Worm (Caenorhabditis elegans): Measurements from ENCODE around the gene H35B03.1.
A peak's percentile ranks its signal among the peaks of the same experiment; 100 is the strongest.

H35B03.1 gene

ce11 chrIV:5764392-5764791, 39.0 kb downstream of the H35B03.1 start (continued):
- TF ChIP-seq sma-9 (GFP tag; optimal IDR thresholded peaks at IDR 0.05) (peak; percentile 98), sma-9 (tag; optimal IDR thresholded peaks at IDR 0.05) (no peak), nhr-12 (tag; optimal IDR thresholded peaks at IDR 0.05) (no peak), skn-1 (tag; optimal IDR thresholded peaks at IDR 0.05) (no peak), ceh-82 (tag; optimal IDR thresholded peaks at IDR 0.05) (no peak)

DNA sequence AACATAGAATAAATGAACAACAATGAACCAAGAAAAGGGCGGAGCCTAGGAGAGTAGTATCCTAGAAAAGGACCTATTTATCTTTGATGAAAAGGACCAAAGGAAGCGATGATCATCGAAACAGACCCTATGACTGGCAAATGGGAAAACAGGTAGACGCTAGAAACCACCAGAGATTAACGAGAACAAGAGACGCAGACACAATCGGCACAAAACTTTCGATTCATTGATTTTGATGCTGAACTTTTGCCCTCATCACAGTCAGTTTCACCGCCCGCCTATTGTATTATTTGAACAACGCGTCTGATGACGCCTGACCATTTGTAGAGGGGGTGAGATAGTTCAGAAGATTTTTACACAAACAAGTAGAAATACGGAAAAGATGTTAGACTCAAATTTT, 40.3 kb downstream of the H35B03.1 start:
- TF ChIP-seq alr-1 (tag; optimal IDR thresholded peaks at IDR 0.05), result no peak
- peak; percentile 52 for TF ChIP-seq fos-1 (tag; optimal IDR thresholded peaks at IDR 0.05)
- peak; percentile 93 for TF ChIP-seq blmp-1 (tag; optimal IDR thresholded peaks at IDR 0.05; ENCODE audit: insufficient read depth)
- TF ChIP-seq nhr-23 (tag; optimal IDR thresholded peaks at IDR 0.05), result no peak
- TF ChIP-seq R02D3.7 (tag; optimal IDR thresholded peaks at IDR 0.05), result no peak
- TF ChIP-seq F13H6.1 (tag; optimal IDR thresholded peaks at IDR 0.05), result peak; percentile 1
- no peak for TF ChIP-seq lin-39 (tag; optimal IDR thresholded peaks at IDR 0.05)
- TF ChIP-seq ceh-16 (tag; optimal IDR thresholded peaks at IDR 0.05), result peak; percentile 3
- TF ChIP-seq crh-2 (tag; optimal IDR thresholded peaks at IDR 0.05), result peak; percentile 53
- TF ChIP-seq lin-13 (GFP tag; optimal IDR thresholded peaks at IDR 0.05), result no peak
- peak; percentile 18 for TF ChIP-seq gmeb-1 (tag; optimal IDR thresholded peaks at IDR 0.05)
- peak; percentile 17 for TF ChIP-seq egl-27 (tag; optimal IDR thresholded peaks at IDR 0.05)
- TF ChIP-seq sma-3 (GFP tag; optimal IDR thresholded peaks at IDR 0.05), result peak; percentile 25
- peak; percentile 78 for TF ChIP-seq sma-9 (GFP tag; optimal IDR thresholded peaks at IDR 0.05)
- TF ChIP-seq sma-9 (tag; optimal IDR thresholded peaks at IDR 0.05), result no peak
- TF ChIP-seq nhr-25 (tag; optimal IDR thresholded peaks at IDR 0.05), result peak; percentile 45
- TF ChIP-seq nhr-129 (tag; optimal IDR thresholded peaks at IDR 0.05), result peak; percentile 48
- no peak for TF ChIP-seq unc-62 (GFP tag; optimal IDR thresholded peaks at IDR 0.05)
- peak; percentile 36 for TF ChIP-seq nhr-21 (tag; optimal IDR thresholded peaks at IDR 0.05)

ce11 chrIV:5766804-5767203, 41.4 kb downstream of the H35B03.1 start:
- TF ChIP-seq nhr-21 (tag; optimal IDR thresholded peaks at IDR 0.05), result no peak
- TF ChIP-seq unc-55 (GFP tag; optimal IDR thresholded peaks at IDR 0.05), result no peak
- TF ChIP-seq ama-1 (optimal IDR thresholded peaks at IDR 0.05), result no peak
- TF ChIP-seq nhr-6 (tag; optimal IDR thresholded peaks at IDR 0.05), result no peak
- no peak for TF ChIP-seq ztf-1 (GFP tag; conservative IDR thresholded peaks at IDR 0.05)
- TF ChIP-seq snpc-4 (tag; optimal IDR thresholded peaks at IDR 0.05), result no peak
- TF ChIP-seq gmeb-1 (tag; optimal IDR thresholded peaks at IDR 0.05), result no peak
- TF ChIP-seq egl-27 (tag; optimal IDR thresholded peaks at IDR 0.05), result no peak
- no peak for TF ChIP-seq unc-62 (GFP tag; optimal IDR thresholded peaks at IDR 0.05)
- TF ChIP-seq zag-1 (tag; optimal IDR thresholded peaks at IDR 0.05), result no peak
- no peak for TF ChIP-seq mbf-1 (tag; optimal IDR thresholded peaks at IDR 0.05)
- TF ChIP-seq elt-1 (tag; optimal IDR thresholded peaks at IDR 0.05), result no peak
- no peak for TF ChIP-seq lin-11 (tag; optimal IDR thresholded peaks at IDR 0.05)
- no peak for TF ChIP-seq alr-1 (tag; optimal IDR thresholded peaks at IDR 0.05)
- TF ChIP-seq ztf-4 (tag; optimal IDR thresholded peaks at IDR 0.05), result no peak
- no peak for TF ChIP-seq aly-2 (tag; optimal IDR thresholded peaks at IDR 0.05)
- no peak for TF ChIP-seq nhr-77 (tag; optimal IDR thresholded peaks at IDR 0.05)

ce11 chrIV:5778342-5778741, 52.9 kb downstream of the H35B03.1 start:
- TF ChIP-seq egl-27 (tag; optimal IDR thresholded peaks at IDR 0.05) (peak; percentile 55), unc-55 (GFP tag; optimal IDR thresholded peaks at IDR 0.05) (no peak), R02D3.7 (tag; optimal IDR thresholded peaks at IDR 0.05) (no peak), ZK546.5 (tag; optimal IDR thresholded peaks at IDR 0.05) (no peak), dmd-4 (tag; optimal IDR thresholded peaks at IDR 0.05) (no peak), ztf-4 (tag; optimal IDR thresholded peaks at IDR 0.05) (no peak), lin-13 (GFP tag; optimal IDR thresholded peaks at IDR 0.05) (no peak), unc-39 (tag; optimal IDR thresholded peaks at IDR 0.05) (no peak), mab-5 (tag; optimal IDR thresholded peaks at IDR 0.05) (no peak), nhr-77 (tag; optimal IDR thresholded peaks at IDR 0.05) (no peak), gmeb-1 (tag; optimal IDR thresholded peaks at IDR 0.05) (peak; percentile 64), nhr-25 (tag; optimal IDR thresholded peaks at IDR 0.05) (peak; percentile 19), fos-1 (tag; optimal IDR thresholded peaks at IDR 0.05) (peak; percentile 6), nhr-12 (tag; optimal IDR thresholded peaks at IDR 0.05) (no peak), lin-39 (tag; optimal IDR thresholded peaks at IDR 0.05) (no peak), Y55F3AM.14 (GFP tag; optimal IDR thresholded peaks at IDR 0.05) (no peak), mbf-1 (tag; optimal IDR thresholded peaks at IDR 0.05) (no peak), ztf-11 (tag; optimal IDR thresholded peaks at IDR 0.05) (no peak), C34F6.9 (tag; optimal IDR thresholded peaks at IDR 0.05) (no peak), nhr-129 (tag; optimal IDR thresholded peaks at IDR 0.05) (peak; percentile 55), F13H6.1 (tag; optimal IDR thresholded peaks at IDR 0.05) (peak; percentile 57), sma-9 (GFP tag; optimal IDR thresholded peaks at IDR 0.05) (peak; percentile 55), sma-9 (tag; optimal IDR thresholded peaks at IDR 0.05) (no peak), snpc-4 (tag; optimal IDR thresholded peaks at IDR 0.05) (no peak), unc-62 (GFP tag; optimal IDR thresholded peaks at IDR 0.05) (no peak), nhr-10 (tag; optimal IDR thresholded peaks at IDR 0.05) (no peak), lin-11 (tag; optimal IDR thresholded peaks at IDR 0.05) (no peak), alr-1 (tag; optimal IDR thresholded peaks at IDR 0.05) (no peak), elt-3 (tag; optimal IDR thresholded peaks at IDR 0.05) (no peak), zag-1 (tag; optimal IDR thresholded peaks at IDR 0.05) (no peak), lsy-2 (tag; optimal IDR thresholded peaks at IDR 0.05) (peak in 1 of 2 experiments; percentile 3), nhr-237 (tag; optimal IDR thresholded peaks at IDR 0.05) (no peak), ceh-82 (tag; optimal IDR thresholded peaks at IDR 0.05) (no peak), crh-2 (tag; optimal IDR thresholded peaks at IDR 0.05) (peak; percentile 71), ceh-16 (tag; optimal IDR thresholded peaks at IDR 0.05) (no peak), ama-1 (optimal IDR thresholded peaks at IDR 0.05) (no peak)

Data from whole organism, L2 larva.